Worm (Caenorhabditis elegans): ENCODE measurements around the gene T06C12.14.

ce11 chrV:15862599-15862998 is 37.2 kb upstream of the T06C12.14 start, which contains the start of gene srz-12:
- TF ChIP-seq fkh-10 (GFP tag; optimal IDR thresholded peaks at IDR 0.05) (no peak), vab-7 (GFP tag; IDR thresholded peaks at IDR 0.05) (no peak), ceh-32 (tag; optimal IDR thresholded peaks at IDR 0.05; ENCODE audit: poor library complexity) (no peak), unc-130 (GFP tag; optimal IDR thresholded peaks at IDR 0.05) (no peak), unc-39 (tag; optimal IDR thresholded peaks at IDR 0.05) (no peak), nhr-28 (tag; optimal IDR thresholded peaks at IDR 0.05) (no peak), nhr-76 (tag; optimal IDR thresholded peaks at IDR 0.05) (no peak), mep-1 (tag; optimal IDR thresholded peaks at IDR 0.05) (no peak), nhr-77 (tag; optimal IDR thresholded peaks at IDR 0.05) (no peak)
